Worm (Caenorhabditis elegans): ENCODE measurements around the gene F25G6.8.

ce11 chrV:8599192-8599591 is 34.2 kb upstream of the F25G6.8 start, which contains the start of gene F41E6.7:
- TF ChIP-seq elt-2 (tag; optimal IDR thresholded peaks at IDR 0.05) (no peak), eyg-1 (tag; optimal IDR thresholded peaks at IDR 0.05) (no peak), ama-1 (optimal IDR thresholded peaks at IDR 0.05) (no peak), lin-11 (tag; optimal IDR thresholded peaks at IDR 0.05) (no peak), ceh-6 (GFP tag; optimal IDR thresholded peaks at IDR 0.05) (no peak), unc-86 (tag; optimal IDR thresholded peaks at IDR 0.05) (no peak), ceh-34 (tag; optimal IDR thresholded peaks at IDR 0.05) (no peak), pha-4 (tag; optimal IDR thresholded peaks at IDR 0.05) (no peak), C38D4.7 (GFP tag; optimal IDR thresholded peaks at IDR 0.05) (no peak), ets-4 (tag; optimal IDR thresholded peaks at IDR 0.05) (no peak)
